Fruit fly (Drosophila melanogaster) whole organism, prepupa: ENCODE results near the gene CG6753.

Experiments used
- CG34406 ChIP-seq: fragments of 200-800 bp; sonication (Bioruptor generic); optimal IDR thresholded peaks from 3 replicates; lab custom pipeline; 2016; ENCODE audit warnings: missing biosample characterization, missing genetic modification characterization
- Eip78C ChIP-seq: fragments of 200-800 bp; sonication (Bioruptor generic); peaks from one replicate; lab custom pipeline; 2016; ENCODE audit warnings: missing biosample characterization, missing genetic modification characterization

DNA sequence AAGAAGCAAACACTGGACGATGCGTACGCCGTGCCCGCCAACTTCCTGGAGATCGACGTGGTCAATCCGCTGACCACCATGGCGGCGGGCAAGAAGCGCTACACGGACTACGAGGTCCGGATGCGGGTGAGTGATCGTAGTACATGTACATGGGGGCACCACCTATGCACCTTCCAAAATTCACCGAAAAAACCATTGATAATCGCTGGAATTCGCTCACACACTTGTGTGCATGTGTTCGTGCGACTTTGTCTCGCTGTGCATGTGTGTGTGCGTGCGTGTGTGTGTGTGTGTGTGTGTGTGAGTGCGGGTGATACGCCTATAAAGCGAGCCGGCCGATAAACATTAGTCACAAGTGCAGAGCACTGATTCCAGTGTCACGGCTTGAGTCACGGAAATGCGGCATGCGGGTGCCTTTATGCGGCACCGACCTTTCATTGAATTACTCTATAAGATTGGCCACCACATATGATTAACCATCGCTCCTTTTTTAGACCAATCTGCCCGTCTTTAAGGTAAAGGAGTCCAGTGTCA is 13.8 kb downstream of the CG6753 start:
- TF ChIP-seq Eip78C (GFP tag; lab: Kevin White, UChicago): no peak
- TF ChIP-seq CG34406 (GFP tag; lab: Kevin White, UChicago): no peak
